Worm (Caenorhabditis elegans): ENCODE measurements around the gene vab-1.

vab-1 gene

ce11 chrII:4590086-4590485 is 18.3 kb downstream of the vab-1 start:
- TF ChIP-seq him-1 (tag; optimal IDR thresholded peaks at IDR 0.05) = no peak
- no peak for TF ChIP-seq dao-5 (tag; optimal IDR thresholded peaks at IDR 0.05)
- TF ChIP-seq W03F9.2 (tag; optimal IDR thresholded peaks at IDR 0.05) = no peak

DNA sequence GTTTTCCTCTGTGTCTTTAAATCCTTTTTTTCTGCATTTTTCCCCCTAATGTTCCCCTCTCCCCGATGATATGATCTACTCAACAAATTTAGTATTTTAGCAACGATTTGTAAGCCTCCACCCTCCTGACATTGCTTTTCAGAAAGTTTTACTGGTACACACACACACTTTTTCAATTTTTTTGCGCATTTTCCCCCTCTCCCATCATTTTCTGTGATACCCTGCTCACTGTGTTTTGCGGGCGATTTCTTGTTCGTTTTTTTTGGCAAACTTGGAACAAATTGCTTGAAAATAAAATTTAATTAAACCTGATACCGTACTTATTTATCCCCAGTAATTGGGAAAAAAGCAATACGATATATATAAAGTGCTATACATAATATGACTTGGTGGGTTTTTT is 18.9 kb downstream of the vab-1 start:
- TF ChIP-seq dao-5 (tag; optimal IDR thresholded peaks at IDR 0.05) = no peak
- TF ChIP-seq him-1 (tag; optimal IDR thresholded peaks at IDR 0.05) = no peak
- no peak for TF ChIP-seq W03F9.2 (tag; optimal IDR thresholded peaks at IDR 0.05)

ce11 chrII:4597441-4597840 is 25.6 kb downstream of the vab-1 start:
- no peak for TF ChIP-seq W03F9.2 (tag; optimal IDR thresholded peaks at IDR 0.05)
- TF ChIP-seq dao-5 (tag; optimal IDR thresholded peaks at IDR 0.05) = no peak
- no peak for TF ChIP-seq him-1 (tag; optimal IDR thresholded peaks at IDR 0.05)

DNA sequence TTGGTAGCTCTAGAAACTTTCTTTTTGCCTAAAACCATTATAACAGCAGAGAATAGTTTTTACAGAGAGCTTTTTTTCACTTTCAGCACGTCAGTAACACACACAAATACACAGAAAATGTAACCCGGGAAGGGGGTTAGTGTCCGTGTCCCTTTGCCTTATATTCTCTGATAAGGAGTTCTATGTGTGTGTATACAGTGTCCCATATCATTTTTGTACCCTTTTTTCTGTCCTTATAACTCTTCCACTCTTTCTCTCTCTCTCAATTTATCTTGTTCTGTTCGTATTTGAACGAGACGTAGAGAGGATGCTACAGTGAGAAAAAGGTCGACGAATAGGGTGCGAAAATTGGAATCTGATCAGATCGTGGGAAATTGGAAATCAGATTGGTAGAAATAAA is 27.0 kb downstream of the vab-1 start:
- TF ChIP-seq W03F9.2 (tag; optimal IDR thresholded peaks at IDR 0.05) = no peak
- no peak for TF ChIP-seq dao-5 (tag; optimal IDR thresholded peaks at IDR 0.05)
- no peak for TF ChIP-seq him-1 (tag; optimal IDR thresholded peaks at IDR 0.05)

DNA sequence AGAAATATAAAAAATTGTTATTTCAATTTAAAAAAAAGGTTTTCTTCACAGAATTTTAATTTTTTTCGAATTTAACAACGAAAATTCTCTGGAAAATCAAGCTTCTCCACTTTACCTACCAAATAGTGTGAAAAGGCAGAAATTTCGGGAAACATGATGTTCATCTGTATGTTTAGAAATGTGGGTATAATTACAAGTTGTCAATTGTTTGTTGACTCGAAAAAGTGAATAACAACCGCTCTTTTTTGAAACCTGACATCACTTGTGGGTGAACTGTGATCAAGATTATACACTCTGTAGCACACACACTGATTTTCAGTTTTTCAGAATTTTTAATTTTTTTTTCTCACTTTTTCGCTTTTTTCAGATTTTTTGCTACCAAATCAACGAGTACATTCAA is 28.0 kb downstream of the vab-1 start:
- TF ChIP-seq dao-5 (tag; optimal IDR thresholded peaks at IDR 0.05) (no peak), him-1 (tag; optimal IDR thresholded peaks at IDR 0.05) (no peak), W03F9.2 (tag; optimal IDR thresholded peaks at IDR 0.05) (no peak)

- TF ChIP-seq dao-5 (tag; optimal IDR thresholded peaks at IDR 0.05) = no peak
- TF ChIP-seq W03F9.2 (tag; optimal IDR thresholded peaks at IDR 0.05) = no peak
- no peak for TF ChIP-seq him-1 (tag; optimal IDR thresholded peaks at IDR 0.05)
Measured at ce11 chrII:4600276-4600675, 28.5 kb downstream of the vab-1 start.

- no peak for TF ChIP-seq him-1 (tag; optimal IDR thresholded peaks at IDR 0.05)
- TF ChIP-seq W03F9.2 (tag; optimal IDR thresholded peaks at IDR 0.05) = no peak
- TF ChIP-seq dao-5 (tag; optimal IDR thresholded peaks at IDR 0.05) = no peak
Measured at ce11 chrII:4600818-4601217, 29.0 kb downstream of the vab-1 start.

- TF ChIP-seq dao-5 (tag; optimal IDR thresholded peaks at IDR 0.05) (no peak), W03F9.2 (tag; optimal IDR thresholded peaks at IDR 0.05) (no peak), him-1 (tag; optimal IDR thresholded peaks at IDR 0.05) (no peak)
Measured at ce11 chrII:4601256-4601655, 29.5 kb downstream of the vab-1 start, which contains the start of gene ipla-1. ipla-1 (minus strand) TSS chrII:4601356.

DNA sequence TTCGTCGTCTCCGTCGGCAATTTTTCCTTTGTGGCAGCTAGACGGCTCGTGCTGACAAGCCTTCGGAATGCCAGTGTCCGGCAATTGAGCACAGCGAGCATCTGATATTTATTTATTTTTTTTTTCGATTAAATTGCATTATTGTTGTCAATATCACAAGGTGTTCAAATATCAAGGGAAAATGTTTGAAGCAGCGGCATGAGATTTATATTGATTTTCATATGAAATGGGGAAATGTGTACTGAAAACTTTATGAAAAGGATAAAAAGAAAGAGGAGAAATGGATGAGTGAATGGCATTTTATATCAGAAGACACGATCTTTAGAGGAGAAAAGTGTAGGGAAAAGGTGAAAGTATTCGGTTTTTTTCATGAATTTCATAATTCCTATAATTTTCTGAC is 30.7 kb downstream of the vab-1 start, which contains the start of gene coa-3:
Gene coa-3 (minus strand): TSS at position 101 of the 400 bp plus-strand sequence.
- TF ChIP-seq him-1 (tag; optimal IDR thresholded peaks at IDR 0.05) (no peak), dao-5 (tag; optimal IDR thresholded peaks at IDR 0.05) (no peak), W03F9.2 (tag; optimal IDR thresholded peaks at IDR 0.05) (no peak)

DNA sequence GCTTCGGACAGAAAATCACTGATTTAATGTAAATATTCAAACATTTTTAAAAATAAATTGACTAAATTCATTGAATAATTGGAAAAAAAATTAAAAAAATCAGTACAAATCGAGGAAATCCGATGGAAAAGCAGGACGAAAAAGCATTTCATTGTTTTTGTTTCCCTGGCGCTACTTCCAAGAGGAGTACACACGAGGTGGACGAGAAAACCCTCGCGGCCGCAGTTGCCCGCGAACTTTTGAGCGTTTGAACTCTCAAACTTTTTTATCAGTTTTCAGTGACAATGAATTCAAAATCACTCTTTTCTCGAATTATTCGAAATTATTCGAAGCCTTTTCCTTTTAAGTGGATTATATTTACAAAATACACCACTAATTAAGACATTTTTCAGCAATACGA is 31.2 kb downstream of the vab-1 start, which contains the start of gene F35D11.4:
Gene F35D11.4 (plus strand): TSS at position 393 of the 400 bp plus-strand sequence.
- TF ChIP-seq dao-5 (tag; optimal IDR thresholded peaks at IDR 0.05) (no peak), him-1 (tag; optimal IDR thresholded peaks at IDR 0.05) (peak; percentile 55), W03F9.2 (tag; optimal IDR thresholded peaks at IDR 0.05) (peak; percentile 59)

DNA sequence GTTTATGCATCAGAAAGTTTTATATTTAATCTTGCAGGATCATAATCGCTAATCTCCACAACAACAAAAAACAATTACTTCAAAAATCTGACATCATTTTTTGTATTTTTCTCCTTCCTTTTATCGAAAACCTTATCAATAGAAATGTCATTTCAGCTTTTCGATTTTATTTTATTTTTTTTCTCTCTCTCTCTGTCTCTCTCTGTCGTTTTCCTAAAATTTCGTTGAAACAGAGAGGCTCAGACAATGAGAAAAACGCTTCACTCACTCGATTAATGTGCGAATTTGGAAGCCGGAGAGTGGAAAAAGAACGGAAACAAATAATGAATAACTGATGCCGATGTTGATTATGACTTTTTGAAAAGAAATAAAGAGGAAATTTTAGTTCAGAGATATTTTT is 32.3 kb downstream of the vab-1 start:
- TF ChIP-seq dao-5 (tag; optimal IDR thresholded peaks at IDR 0.05) = no peak
- TF ChIP-seq W03F9.2 (tag; optimal IDR thresholded peaks at IDR 0.05) = peak; percentile 3

DNA sequence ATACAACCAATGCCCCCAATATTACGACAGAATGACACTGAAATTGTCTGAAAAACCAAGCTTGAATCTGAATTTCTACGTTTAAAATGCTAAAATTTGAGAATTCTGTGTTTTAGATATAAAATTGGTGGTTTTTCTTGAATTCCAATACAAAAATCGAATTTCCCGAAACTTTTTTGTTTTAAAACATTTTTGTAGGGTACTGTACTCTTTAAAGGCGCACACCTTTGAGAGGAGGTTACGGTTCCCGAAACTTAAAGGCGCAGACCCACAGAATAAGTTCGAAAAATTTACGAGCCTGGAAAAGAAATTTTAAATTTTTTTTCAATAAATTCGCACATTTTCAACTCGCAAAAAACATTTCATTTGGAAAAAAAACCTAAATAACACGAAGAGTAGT is 32.9 kb downstream of the vab-1 start:
- TF ChIP-seq W03F9.2 (tag; optimal IDR thresholded peaks at IDR 0.05) (no peak), him-1 (tag; optimal IDR thresholded peaks at IDR 0.05) (no peak), dao-5 (tag; optimal IDR thresholded peaks at IDR 0.05) (no peak)

ce11 chrII:4606687-4607297 is 35.0 kb downstream of the vab-1 start:
- no peak for TF ChIP-seq dao-5 (tag; optimal IDR thresholded peaks at IDR 0.05)
- TF ChIP-seq W03F9.2 (tag; optimal IDR thresholded peaks at IDR 0.05) = no peak
- TF ChIP-seq him-1 (tag; optimal IDR thresholded peaks at IDR 0.05) = no peak

- no peak for TF ChIP-seq him-1 (tag; optimal IDR thresholded peaks at IDR 0.05)
- TF ChIP-seq dao-5 (tag; optimal IDR thresholded peaks at IDR 0.05) = no peak
- TF ChIP-seq W03F9.2 (tag; optimal IDR thresholded peaks at IDR 0.05) = no peak
Measured at ce11 chrII:4608073-4608472, 36.3 kb downstream of the vab-1 start, which contains the start of gene F35D11.3. F35D11.3 (plus strand) TSS chrII:4608372.

DNA sequence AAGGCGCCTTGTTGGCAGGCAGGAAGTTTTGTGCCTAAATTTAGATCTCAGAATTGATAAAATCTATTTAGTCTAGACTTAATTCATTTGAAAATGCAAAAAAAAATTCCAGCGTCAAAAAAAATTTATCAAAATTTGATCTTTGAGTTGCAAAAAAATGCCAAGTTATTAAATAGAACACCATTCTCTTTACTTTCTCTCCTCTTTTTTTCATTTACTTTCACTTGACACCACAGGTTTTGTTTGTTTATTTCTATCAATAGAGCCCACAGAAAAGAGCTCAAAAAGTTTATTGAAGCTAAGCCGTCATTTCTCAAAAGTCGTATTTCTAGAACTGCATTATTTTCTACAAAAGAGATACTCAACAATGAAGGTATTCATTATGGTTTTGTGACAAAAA is 40.9 kb downstream of the vab-1 start, which contains the start of gene pqn-35:
Gene pqn-35 (plus strand): TSS at position 301 of the 400 bp plus-strand sequence.
- TF ChIP-seq W03F9.2 (tag; optimal IDR thresholded peaks at IDR 0.05) (no peak), him-1 (tag; optimal IDR thresholded peaks at IDR 0.05) (no peak), dao-5 (tag; optimal IDR thresholded peaks at IDR 0.05) (no peak)

All from whole organism, L4/young adult.